Fruit fly (Drosophila melanogaster): ENCODE data around the gene kst.

Gene kst

DNA sequence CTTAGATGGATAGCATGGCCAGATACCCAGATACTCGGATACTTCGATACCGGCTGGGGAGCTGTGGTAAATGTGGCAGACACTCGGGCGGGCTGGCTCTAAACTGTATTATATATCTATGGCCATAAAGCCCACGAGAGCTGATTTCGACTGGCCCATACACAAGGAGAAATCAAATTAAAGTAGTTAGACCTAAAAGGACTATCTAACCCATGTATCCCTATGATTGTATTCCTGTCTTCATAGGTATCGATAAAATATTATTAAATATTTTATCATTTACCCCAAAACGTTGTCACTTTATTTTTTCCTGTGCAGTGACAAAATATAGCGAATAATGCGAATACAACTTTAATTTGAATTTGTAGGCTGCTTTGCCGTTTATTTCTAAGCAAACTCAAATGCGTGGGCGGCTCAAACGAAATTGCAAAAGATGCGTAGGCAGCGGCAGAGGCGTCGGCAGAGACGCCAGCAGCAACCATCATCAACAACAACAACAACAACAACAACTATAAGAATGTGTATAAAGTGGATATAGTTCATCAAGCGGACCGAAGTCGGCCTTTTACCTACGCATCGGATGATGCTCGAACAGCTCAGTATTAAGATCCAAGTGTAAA, 45.3 kb downstream of the kst start (continued):
- TF ChIP-seq CG7839 (tag; optimal IDR thresholded peaks at IDR 0.05) = peak; percentile 49
- TF ChIP-seq Pdp1 (GFP tag; optimal IDR thresholded peaks at IDR 0.05) = no peak
- peak; percentile 13 for TF ChIP-seq ATbp (GFP tag; optimal IDR thresholded peaks at IDR 0.05)
- TF ChIP-seq Mrtf (GFP tag; IDR thresholded peaks at IDR 0.05) = no peak
- no peak for TF ChIP-seq Asciz (GFP tag; optimal IDR thresholded peaks at IDR 0.05)
- TF ChIP-seq dmrt11E (tag; optimal IDR thresholded peaks at IDR 0.05) = no peak
- no peak for TF ChIP-seq bowl (GFP tag; IDR thresholded peaks at IDR 0.05)
- peak; percentile 57 for TF ChIP-seq vvl (GFP tag; IDR thresholded peaks at IDR 0.05)
- peak; percentile 60 for TF ChIP-seq CG17359 (tag; optimal IDR thresholded peaks at IDR 0.05)
- TF ChIP-seq CG9215 (GFP tag; IDR thresholded peaks at IDR 0.05) = peak; percentile 32; the same call in 1 of the 2 replicates
- no peak for TF ChIP-seq HLH54F (GFP tag; optimal IDR thresholded peaks at IDR 0.05)
- no peak for TF ChIP-seq CG2129 (GFP tag; IDR thresholded peaks at IDR 0.05; ENCODE audit: partially characterized antibody)
- no peak for TF ChIP-seq yki (optimal IDR thresholded peaks at IDR 0.05)
- no peak for TF ChIP-seq org-1 (GFP tag; optimal IDR thresholded peaks at IDR 0.05)
- peak; percentile 51 for TF ChIP-seq ind (GFP tag; optimal IDR thresholded peaks at IDR 0.05)
- peak; percentile 3 for TF ChIP-seq CG10209 (GFP tag; optimal IDR thresholded peaks at IDR 0.05)
- TF ChIP-seq Nf-YC (tag; optimal IDR thresholded peaks at IDR 0.05) = no peak
- TF ChIP-seq az2 (GFP tag; optimal IDR thresholded peaks at IDR 0.05) = no peak
- no peak for TF ChIP-seq Hmx (GFP tag; optimal IDR thresholded peaks at IDR 0.05)
- TF ChIP-seq CG2120 (GFP tag; optimal IDR thresholded peaks at IDR 0.05) = peak; percentile 23
- peak; percentile 47; the same call in 1 of the 3 replicates for TF ChIP-seq CG2889 (GFP tag; IDR thresholded peaks at IDR 0.05)
- no peak for TF ChIP-seq CG5245 (GFP tag; optimal IDR thresholded peaks at IDR 0.05)
- TF ChIP-seq CG8944 (GFP tag; optimal IDR thresholded peaks at IDR 0.05) = no peak
- TF ChIP-seq CG4360 (GFP tag; IDR thresholded peaks at IDR 0.05) = peak; percentile 88
- TF ChIP-seq CG8089 (GFP tag; optimal IDR thresholded peaks at IDR 0.05) = no peak
- peak; percentile 40; the same call in 1 of the 2 replicates for TF ChIP-seq CG31441 (GFP tag; IDR thresholded peaks at IDR 0.05)
- no peak for TF ChIP-seq chif (GFP tag; optimal IDR thresholded peaks at IDR 0.05)
- no peak for TF ChIP-seq Ssrp (tag; optimal IDR thresholded peaks at IDR 0.05)
- TF ChIP-seq grau (tag; optimal IDR thresholded peaks at IDR 0.05) = peak; percentile 44
- no peak for TF ChIP-seq HmgZ (tag; optimal IDR thresholded peaks at IDR 0.05)
- no peak for TF ChIP-seq CG2712 (tag; optimal IDR thresholded peaks at IDR 0.05)
- TF ChIP-seq Scr (GFP tag; IDR thresholded peaks at IDR 0.05; ENCODE audit: partially characterized antibody) = no peak
- peak; percentile 62 for TF ChIP-seq PHDP (tag; optimal IDR thresholded peaks at IDR 0.05)
- peak; percentile 50 for TF ChIP-seq Oaz (GFP tag; IDR thresholded peaks at IDR 0.05)
- TF ChIP-seq amos (GFP tag; IDR thresholded peaks at IDR 0.05; ENCODE audit: partially characterized antibody) = no peak
- no peak for TF ChIP-seq CG13287 (GFP tag; IDR thresholded peaks at IDR 0.05; ENCODE audit: partially characterized antibody)
- peak; percentile 79 for TF ChIP-seq CG14014 (GFP tag; IDR thresholded peaks at IDR 0.05)
- 0 out of 2 replicates have a peak, but pooled peaks have one; percentile 41 for TF ChIP-seq CG17612 (GFP tag; IDR thresholded peaks at IDR 0.05)
- TF ChIP-seq Dfd (GFP tag; optimal IDR thresholded peaks at IDR 0.05) = no peak
- TF ChIP-seq CG10147 (GFP tag; optimal IDR thresholded peaks at IDR 0.05) = peak; percentile 54
- peak; percentile 63 for TF ChIP-seq Fer3 (tag; optimal IDR thresholded peaks at IDR 0.05)
- TF ChIP-seq Aef1 (GFP tag; IDR thresholded peaks at IDR 0.05) = peak; percentile 50
- no peak for TF ChIP-seq nerfin-1 (tag; optimal IDR thresholded peaks at IDR 0.05)
- peak; percentile 43; the same call in 2 of the 3 replicates for TF ChIP-seq row (GFP tag; IDR thresholded peaks at IDR 0.05)
- peak; percentile 44 for TF ChIP-seq CG13424 (tag; optimal IDR thresholded peaks at IDR 0.05)
- TF ChIP-seq Blimp-1 (GFP tag; optimal IDR thresholded peaks at IDR 0.05) = peak; percentile 17
- peak; percentile 23; the same call in 1 of the 2 replicates for TF ChIP-seq seq (GFP tag; IDR thresholded peaks at IDR 0.05)
- no peak for TF ChIP-seq CG34376 (GFP tag; optimal IDR thresholded peaks at IDR 0.05)
- TF ChIP-seq sob (GFP tag; IDR thresholded peaks at IDR 0.05) = peak; percentile 59; the same call in 1 of the 2 replicates
- no peak for TF ChIP-seq btn (GFP tag; optimal IDR thresholded peaks at IDR 0.05)
